Fruit fly (Drosophila melanogaster): Measurements from ENCODE around the gene laf.

Gene laf

dm6 chr3R:4910365-4910810 is 32.1 kb upstream of the laf start, which contains the start of gene Cdep (continued):
- no peak for TF ChIP-seq Eip74EF (GFP tag; optimal IDR thresholded peaks at IDR 0.05)
- TF ChIP-seq PHDP (tag; optimal IDR thresholded peaks at IDR 0.05) = peak; percentile 36
- TF ChIP-seq CG15601 (tag; optimal IDR thresholded peaks at IDR 0.05) = peak; percentile 57
- peak; percentile 60 for TF ChIP-seq caup (GFP tag; optimal IDR thresholded peaks at IDR 0.05; ENCODE audit: severe bottlenecking)
- TF ChIP-seq fd64A (GFP tag; optimal IDR thresholded peaks at IDR 0.05) = no peak
- TF ChIP-seq CG12299 (tag; optimal IDR thresholded peaks at IDR 0.05) = peak; percentile 59
- TF ChIP-seq CG11085 (GFP tag; IDR thresholded peaks at IDR 0.05) = no peak
- TF ChIP-seq Fer2 (tag; optimal IDR thresholded peaks at IDR 0.05) = no peak
- TF ChIP-seq CG15011 (GFP tag; optimal IDR thresholded peaks at IDR 0.05) = no peak
- peak; percentile 56 for TF ChIP-seq gem (tag; optimal IDR thresholded peaks at IDR 0.05)
- TF ChIP-seq CG9609 (GFP tag; optimal IDR thresholded peaks at IDR 0.05) = no peak
- TF ChIP-seq Sry-β (GFP tag; optimal IDR thresholded peaks at IDR 0.05) = peak; percentile 58
- TF ChIP-seq CG12155 (GFP tag; optimal IDR thresholded peaks at IDR 0.05) = peak; percentile 7
- peak; percentile 22 for TF ChIP-seq CG4820 (GFP tag; optimal IDR thresholded peaks at IDR 0.05)
- TF ChIP-seq CG43689 (GFP tag; IDR thresholded peaks at IDR 0.05) = no peak
- TF ChIP-seq ttk (GFP tag; IDR thresholded peaks at IDR 0.05) = no peak
- no peak for TF ChIP-seq CG11093 (GFP tag; IDR thresholded peaks at IDR 0.05)
- TF ChIP-seq CG2199 (GFP tag; IDR thresholded peaks at IDR 0.05) = peak; percentile 90; the same call in 2 of the 3 replicates
- TF ChIP-seq sens-2 (GFP tag; IDR thresholded peaks at IDR 0.05) = no peak
- no peak for TF ChIP-seq Sox100B (GFP tag; optimal IDR thresholded peaks at IDR 0.05)
- peak; percentile 49 for TF ChIP-seq CG31441 (GFP tag; IDR thresholded peaks at IDR 0.05)
- peak; percentile 31 for TF ChIP-seq ind (GFP tag; optimal IDR thresholded peaks at IDR 0.05)
- TF ChIP-seq prd (optimal IDR thresholded peaks at IDR 0.05) = no peak
- TF ChIP-seq prd (GFP tag; IDR thresholded peaks at IDR 0.05) = peak; percentile 55; the same call in 2 of the 3 replicates
- no peak for TF ChIP-seq disco-r (GFP tag; optimal IDR thresholded peaks at IDR 0.05)
- TF ChIP-seq Gug (GFP tag; IDR thresholded peaks at IDR 0.05) = peak; percentile 31; the same call in 1 of the 4 replicates
- TF ChIP-seq btn (GFP tag; optimal IDR thresholded peaks at IDR 0.05) = no peak
- TF ChIP-seq CG7928 (GFP tag; optimal IDR thresholded peaks at IDR 0.05) = peak; percentile 94
- peak; percentile 41 for TF ChIP-seq Blimp-1 (GFP tag; optimal IDR thresholded peaks at IDR 0.05)
- peak; percentile 65 for TF ChIP-seq sob (GFP tag; IDR thresholded peaks at IDR 0.05)
- no peak for TF ChIP-seq cato (GFP tag; optimal IDR thresholded peaks at IDR 0.05; ENCODE audit: borderline replicate concordance)
- TF ChIP-seq kay (GFP tag; optimal IDR thresholded peaks at IDR 0.05) = no peak
- TF ChIP-seq CkIIα-i1 (GFP tag; IDR thresholded peaks at IDR 0.05) = no peak
- no peak for TF ChIP-seq CG3065 (GFP tag; optimal IDR thresholded peaks at IDR 0.05)
- TF ChIP-seq Meics (GFP tag; optimal IDR thresholded peaks at IDR 0.05) = peak; percentile 51
- peak; percentile 63 for TF ChIP-seq CG13296 (GFP tag; optimal IDR thresholded peaks at IDR 0.05)
- peak; percentile 34; the same call in 1 of the 3 replicates for TF ChIP-seq CG17361 (GFP tag; IDR thresholded peaks at IDR 0.05)
- TF ChIP-seq nau (GFP tag; optimal IDR thresholded peaks at IDR 0.05) = no peak
- TF ChIP-seq Adf1 (GFP tag; IDR thresholded peaks at IDR 0.05) = 0 out of 2 replicates have a peak, but pooled peaks have one; percentile 5
- no peak for TF ChIP-seq aop (GFP tag; IDR thresholded peaks at IDR 0.05)
- TF ChIP-seq Doc2 (GFP tag; IDR thresholded peaks at IDR 0.05) = no peak
- TF ChIP-seq CG13894 (tag; optimal IDR thresholded peaks at IDR 0.05) = peak; percentile 54
- no peak for TF ChIP-seq z (GFP tag; IDR thresholded peaks at IDR 0.05)
- peak; percentile 95 for TF ChIP-seq CG6791 (GFP tag; IDR thresholded peaks at IDR 0.05; ENCODE audit: partially characterized antibody)
- TF ChIP-seq lilli (GFP tag; optimal IDR thresholded peaks at IDR 0.05) = peak; percentile 20
- TF ChIP-seq Dip3 (GFP tag; optimal IDR thresholded peaks at IDR 0.05) = no peak
- TF ChIP-seq sr (GFP tag; IDR thresholded peaks at IDR 0.05) = peak; percentile 54; the same call in 1 of the 3 replicates
- TF ChIP-seq tna (GFP tag; IDR thresholded peaks at IDR 0.05; ENCODE audit: partially characterized antibody) = peak; percentile 93
- TF ChIP-seq dm (GFP tag; optimal IDR thresholded peaks at IDR 0.05) = peak; percentile 68
- peak; percentile 43; the same call in 1 of the 2 replicates for TF ChIP-seq cas (GFP tag; IDR thresholded peaks at IDR 0.05)
- peak; percentile 63 for TF ChIP-seq mirr (GFP tag; optimal IDR thresholded peaks at IDR 0.05)

Data from whole organism, embryonic.